Worm (Caenorhabditis elegans): ENCODE measurements around the gene C30B5.17.

DNA sequence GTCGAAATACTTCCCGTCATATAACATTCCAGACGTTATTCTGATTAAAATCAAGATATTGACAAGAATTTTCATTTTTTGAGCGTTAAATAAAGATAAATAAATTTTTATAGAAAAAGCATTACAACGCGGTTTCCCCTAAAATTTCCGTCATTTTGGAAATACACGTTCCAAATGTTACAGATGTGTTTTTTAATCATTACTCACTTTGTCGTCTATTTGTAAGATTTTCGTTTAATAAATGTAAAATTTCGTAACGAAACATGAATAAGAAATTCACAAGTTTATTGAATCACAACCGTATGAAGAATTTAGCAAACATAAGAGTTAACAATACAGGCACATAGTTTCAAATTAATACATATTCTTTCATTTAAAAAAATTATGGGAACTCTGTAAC, at the start of gene C30B5.17:
- TF ChIP-seq him-1 (tag; optimal IDR thresholded peaks at IDR 0.05) (no peak), W03F9.2 (tag; optimal IDR thresholded peaks at IDR 0.05) (no peak), dao-5 (tag; optimal IDR thresholded peaks at IDR 0.05) (no peak)

Measured in whole organism, L4/young adult.